Fruit fly (Drosophila melanogaster) whole organism, embryonic: Measurements from ENCODE around the gene CG5500.
A peak's percentile ranks its signal among the peaks of the same experiment; 100 is the strongest.

ENCODE experiments used
- B-H2 ChIP-seq: fragments of 200-800 bp; sonication (Bioruptor generic); optimal IDR thresholded peaks from 2 replicates; lab custom pipeline; 2018; ENCODE audit warnings: missing biosample characterization, mild to moderate bottlenecking, missing genetic modification characterization
- Bdp1 ChIP-seq: fragments of 200-800 bp; sonication (Bioruptor generic); optimal IDR thresholded peaks from 3 replicates; lab custom pipeline; 2016; ENCODE audit warnings: missing biosample characterization, missing genetic modification characterization
- CG11085 ChIP-seq: fragments of 200-800 bp; sonication (Bioruptor generic); IDR thresholded peaks from 2 replicates; pipeline ENCODE4 v1.3.6; 2022; ENCODE audit warnings: missing biosample characterization, missing genetic modification characterization
- CG11093 ChIP-seq: fragments of 200-800 bp; sonication (Bioruptor generic); IDR thresholded peaks from 3 replicates; pipeline ENCODE4 v1.3.6; 2022; ENCODE audit warnings: missing biosample characterization, missing genetic modification characterization
- CG11504 ChIP-seq: fragments of 200-800 bp; sonication (Bioruptor generic); optimal IDR thresholded peaks from 3 replicates; lab custom pipeline; 2019; ENCODE audit warnings: missing biosample characterization, mild to moderate bottlenecking, missing genetic modification characterization, moderate library complexity
- CG11560 ChIP-seq: fragments of 200-800 bp; sonication (Bioruptor generic); IDR thresholded peaks from 3 replicates; pipeline ENCODE4 v1.3.6; 2022; ENCODE audit warnings: missing biosample characterization, missing genetic modification characterization
- CG12219 ChIP-seq: fragments of 200-800 bp; sonication (Bioruptor generic); optimal IDR thresholded peaks from 3 replicates; lab custom pipeline; 2018; ENCODE audit warnings: missing biosample characterization, mild to moderate bottlenecking, missing genetic modification characterization
- CG12391 ChIP-seq: fragments of 200-800 bp; sonication (Bioruptor generic); optimal IDR thresholded peaks from 3 replicates; lab custom pipeline; 2018; ENCODE audit warnings: missing biosample characterization, mild to moderate bottlenecking, missing genetic modification characterization, moderate library complexity
- CG15269 ChIP-seq: fragments of 200-800 bp; sonication (Bioruptor generic); optimal IDR thresholded peaks from 2 replicates; lab custom pipeline; 2018; ENCODE audit warnings: missing biosample characterization, mild to moderate bottlenecking, missing genetic modification characterization, moderate library complexity
- CG15479 ChIP-seq: fragments of 200-800 bp; sonication (Bioruptor generic); optimal IDR thresholded peaks from 3 replicates; lab custom pipeline; 2019; ENCODE audit warnings: missing biosample characterization, mild to moderate bottlenecking, missing genetic modification characterization, moderate library complexity
- CG1647 ChIP-seq: fragments of 200-800 bp; sonication (Bioruptor generic); optimal IDR thresholded peaks from 3 replicates; lab custom pipeline; 2016; ENCODE audit warnings: missing biosample characterization, missing genetic modification characterization
- CG2712 ChIP-seq: fragments of 200-800 bp; optimal IDR thresholded peaks from 3 replicates; lab custom pipeline; 2019; ENCODE audit warnings: missing biosample characterization, mild to moderate bottlenecking, missing genetic modification characterization, moderate library complexity
- CG2889 ChIP-seq: fragments of 200-800 bp; sonication (Bioruptor generic); IDR thresholded peaks from 3 replicates; pipeline ENCODE4 v1.3.6; 2022; ENCODE audit warnings: missing biosample characterization, missing genetic modification characterization
- CG31441 ChIP-seq: fragments of 200-800 bp; sonication (Bioruptor generic); IDR thresholded peaks from 2 replicates; pipeline ENCODE4 v1.3.6; 2022; ENCODE audit warnings: missing biosample characterization, missing genetic modification characterization
- CG34224 ChIP-seq: fragments of 200-800 bp; sonication (Bioruptor generic); IDR thresholded peaks from 3 replicates; pipeline ENCODE4 v1.3.6; 2022; ENCODE audit warnings: missing biosample characterization, missing genetic modification characterization; ENCODE audit not compliant: partially characterized antibody
- CG4424 ChIP-seq: fragments of 200-800 bp; sonication (Bioruptor generic); optimal IDR thresholded peaks from 3 replicates; lab custom pipeline; 2016; ENCODE audit warnings: missing biosample characterization, missing genetic modification characterization
- CG4730 ChIP-seq: fragments of 200-800 bp; sonication (Bioruptor generic); IDR thresholded peaks from 2 replicates; pipeline ENCODE4 v1.3.6; 2022; ENCODE audit warnings: missing biosample characterization, missing genetic modification characterization
- CG5245 ChIP-seq: fragments of 200-800 bp; sonication (Bioruptor generic); optimal IDR thresholded peaks from 3 replicates; lab custom pipeline; 2016; ENCODE audit warnings: missing biosample characterization, missing genetic modification characterization
- CG6765 ChIP-seq: fragments of 200-800 bp; sonication (Bioruptor generic); optimal IDR thresholded peaks from 3 replicates; lab custom pipeline; 2017; ENCODE audit warnings: missing biosample characterization, mild to moderate bottlenecking, missing genetic modification characterization
- CHES-1-like ChIP-seq: fragments of 200-800 bp; sonication (Bioruptor generic); optimal IDR thresholded peaks from 2 replicates; lab custom pipeline; 2016; ENCODE audit warnings: missing biosample characterization, missing genetic modification characterization
- Drgx ChIP-seq: fragments of 200-800 bp; sonication (Bioruptor generic); IDR thresholded peaks from 2 replicates; pipeline ENCODE4 v1.3.6; 2022; ENCODE audit warnings: missing biosample characterization, missing genetic modification characterization
- E2f1 ChIP-seq: fragments of 200-800 bp; sonication (Bioruptor generic); IDR thresholded peaks from 2 replicates; pipeline ENCODE4 v1.3.6; 2022; ENCODE audit warnings: missing biosample characterization, missing genetic modification characterization
- E2f2 ChIP-seq: fragments of 200-800 bp; sonication (Bioruptor generic); IDR thresholded peaks from 2 replicates; pipeline ENCODE4 v1.3.6; 2022; ENCODE audit warnings: missing biosample characterization, missing genetic modification characterization
- GATAe ChIP-seq: fragments of 200-800 bp; sonication (Bioruptor generic); conservative IDR thresholded peaks from 2 replicates; pipeline ENCODE4 v1.3.6; 2022; ENCODE audit warnings: missing biosample characterization, missing genetic modification characterization
- HmgZ ChIP-seq: fragments of 200-800 bp; sonication (Bioruptor generic); optimal IDR thresholded peaks from 2 replicates; lab custom pipeline; 2018; ENCODE audit warnings: missing biosample characterization, mild to moderate bottlenecking, missing genetic modification characterization
- Hr3 ChIP-seq: fragments of 200-800 bp; sonication (Bioruptor generic); optimal IDR thresholded peaks from 3 replicates; lab custom pipeline; 2016; ENCODE audit warnings: missing biosample characterization, missing genetic modification characterization
- Lim3 ChIP-seq: fragments of 200-800 bp; sonication (Bioruptor generic); IDR thresholded peaks from 2 replicates; pipeline ENCODE4 v1.3.6; 2022; ENCODE audit warnings: missing biosample characterization, missing genetic modification characterization
- MBD-R2 ChIP-seq: fragments of 200-800 bp; sonication (Bioruptor generic); IDR thresholded peaks from 2 replicates; pipeline ENCODE4 v1.3.6; 2022; ENCODE audit warnings: missing biosample characterization, missing genetic modification characterization
- Nf-YB ChIP-seq: fragments of 200-800 bp; sonication (Bioruptor generic); optimal IDR thresholded peaks from 3 replicates; lab custom pipeline; 2019; ENCODE audit warnings: missing biosample characterization, mild to moderate bottlenecking, missing genetic modification characterization, moderate library complexity
- Rx ChIP-seq: fragments of 200-800 bp; sonication (Bioruptor generic); IDR thresholded peaks from 2 replicates; pipeline ENCODE4 v1.3.6; 2022; ENCODE audit warnings: missing biosample characterization, missing genetic modification characterization
- Trl ChIP-seq, 3 experiments: fragments of >200 bp in 2 of 3; fragments of 200-800 bp in 1 of 3; sonication (Bioruptor generic) in 1 of 3; optimal IDR thresholded peaks; 2 replicates in 1 of 3; 3 replicates in 2 of 3; lab custom pipeline; 2016 to 2017; ENCODE audit warnings: missing biosample characterization in 1 of 3, missing genetic modification characterization in 1 of 3
- Vsx1 ChIP-seq: fragments of 200-800 bp; sonication (Bioruptor generic); optimal IDR thresholded peaks from 2 replicates; lab custom pipeline; 2017; ENCODE audit warnings: missing biosample characterization, mild to moderate bottlenecking, missing genetic modification characterization, missing genetic modification reagents
- ase ChIP-seq: fragments of 200-800 bp; sonication (Bioruptor generic); IDR thresholded peaks from 3 replicates; pipeline ENCODE4 v1.3.6; 2022; ENCODE audit warnings: missing biosample characterization, missing genetic modification characterization
- bcd ChIP-seq: fragments of 200-800 bp; sonication (Bioruptor generic); optimal IDR thresholded peaks from 2 replicates; lab custom pipeline; 2017; ENCODE audit warnings: missing biosample characterization, mild to moderate bottlenecking, missing genetic modification characterization
- cas ChIP-seq: fragments of 200-800 bp; sonication (Bioruptor generic); IDR thresholded peaks from 2 replicates; pipeline ENCODE4 v1.3.6; 2022; ENCODE audit warnings: missing biosample characterization, missing genetic modification characterization
- cato ChIP-seq: fragments of 200-800 bp; sonication (Bioruptor generic); optimal IDR thresholded peaks from 2 replicates; lab custom pipeline; 2016; ENCODE audit warnings: missing biosample characterization, missing genetic modification characterization, borderline replicate concordance
- cg ChIP-seq: fragments of 200-800 bp; sonication (Bioruptor generic); optimal IDR thresholded peaks from 3 replicates; lab custom pipeline; 2019; ENCODE audit warnings: missing biosample characterization, mild to moderate bottlenecking, missing genetic modification characterization, moderate library complexity
- corto ChIP-seq: fragments of 200-800 bp; sonication (Bioruptor generic); optimal IDR thresholded peaks from 2 replicates; lab custom pipeline; 2016; ENCODE audit warnings: missing biosample characterization, mild to moderate bottlenecking, missing genetic modification characterization, moderate library complexity
- ewg ChIP-seq: fragments of 200-800 bp; sonication (Bioruptor generic); optimal IDR thresholded peaks from 3 replicates; lab custom pipeline; 2017; ENCODE audit warnings: mild to moderate bottlenecking, missing biosample characterization, missing genetic modification reagents, missing genetic modification characterization
- ftz-f1 ChIP-seq: fragments of 200-800 bp; sonication (Bioruptor generic); optimal IDR thresholded peaks from 2 replicates; lab custom pipeline; 2016; ENCODE audit warnings: missing biosample characterization, missing genetic modification characterization
- gce ChIP-seq: fragments of 200-800 bp; sonication (Bioruptor generic); IDR thresholded peaks from 3 replicates; pipeline ENCODE4 v1.3.6; 2022; ENCODE audit warnings: missing biosample characterization, missing genetic modification characterization
- lov ChIP-seq, 2 experiments: fragments of 200-800 bp in 1 of 2; fragments of >200 bp in 1 of 2; sonication (Bioruptor generic) in 1 of 2; IDR thresholded peaks in 1 of 2; optimal IDR thresholded peaks in 1 of 2; 2 replicates in 1 of 2; 3 replicates in 1 of 2; pipeline versions ENCODE4 v1.3.6 to Lab custom; 2017 to 2022; ENCODE audit warnings: missing biosample characterization in 1 of 2, missing genetic modification characterization in 1 of 2
- luna ChIP-seq: fragments of 200-800 bp; sonication (Bioruptor generic); optimal IDR thresholded peaks from 2 replicates; lab custom pipeline; 2016; ENCODE audit warnings: missing biosample characterization, missing genetic modification characterization
- p53 ChIP-seq: fragments of 200-800 bp; sonication (Bioruptor generic); optimal IDR thresholded peaks from 2 replicates; lab custom pipeline; 2016; ENCODE audit warnings: missing biosample characterization, missing genetic modification characterization
- phol ChIP-seq: fragments of 200-800 bp; sonication (Bioruptor generic); optimal IDR thresholded peaks from 3 replicates; lab custom pipeline; 2018; ENCODE audit warnings: missing biosample characterization, mild to moderate bottlenecking, missing genetic modification characterization, moderate library complexity
- pita ChIP-seq: fragments of 200-800 bp; sonication (Bioruptor generic); optimal IDR thresholded peaks from 2 replicates; lab custom pipeline; 2017; ENCODE audit warnings: missing biosample characterization, mild to moderate bottlenecking, missing genetic modification characterization
- repo ChIP-seq: fragments of 200-800 bp; sonication (Bioruptor generic); optimal IDR thresholded peaks from 2 replicates; lab custom pipeline; 2016; ENCODE audit warnings: missing biosample characterization, missing genetic modification characterization
- scrt ChIP-seq: fragments of 200-800 bp; sonication (Bioruptor generic); optimal IDR thresholded peaks from 2 replicates; lab custom pipeline; 2018; ENCODE audit warnings: missing biosample characterization, mild to moderate bottlenecking, missing genetic modification characterization, moderate library complexity
- slou ChIP-seq: fragments of 200-800 bp; sonication (Bioruptor generic); optimal IDR thresholded peaks from 3 replicates; lab custom pipeline; 2016; ENCODE audit warnings: missing biosample characterization, missing genetic modification characterization
- sug ChIP-seq: fragments of 200-800 bp; optimal IDR thresholded peaks from 2 replicates; lab custom pipeline; 2019; ENCODE audit warnings: missing biosample characterization, mild to moderate bottlenecking, missing genetic modification characterization, moderate library complexity
- zfh2 ChIP-seq: fragments of 200-800 bp; sonication (Bioruptor generic); optimal IDR thresholded peaks from 2 replicates; lab custom pipeline; 2016; ENCODE audit warnings: missing biosample characterization, missing genetic modification characterization

Gene CG5500

dm6 chr3R:26899982-26900381, 23.6 kb downstream of the CG5500 start (continued):
- no peak for TF ChIP-seq lov (optimal IDR thresholded peaks at IDR 0.05; lab: Kevin White, UChicago)
- peak; percentile 67; the same call in 1 of the 3 replicates for TF ChIP-seq lov (GFP tag; IDR thresholded peaks at IDR 0.05; lab: Robert Waterston, UW)
- no peak for TF ChIP-seq CG11560 (tag; lab: Robert Waterston, UW)
- no peak for TF ChIP-seq CG1647
- TF ChIP-seq CG31441 = peak; percentile 44; the same call in 1 of the 2 replicates
- TF ChIP-seq bcd (GFP tag; lab: Kevin White, UChicago) = no peak
- TF ChIP-seq pita (GFP tag; lab: Kevin White, UChicago) = no peak
- peak; percentile 54 for TF ChIP-seq CG4424 (GFP tag; lab: Kevin White, UChicago)
- no peak for TF ChIP-seq Trl (optimal IDR thresholded peaks at IDR 0.05; lab: Kevin White, UChicago)
- TF ChIP-seq Trl (GFP tag; optimal IDR thresholded peaks at IDR 0.05; lab: Kevin White, UChicago) = no peak
- no peak for TF ChIP-seq CG6765 (GFP tag; lab: Kevin White, UChicago)
- TF ChIP-seq CG11085 (GFP tag; lab: Robert Waterston, UW) = no peak
- no peak for TF ChIP-seq Lim3 (GFP tag; lab: Robert Waterston, UW)
- TF ChIP-seq CG5245 (GFP tag; lab: Kevin White, UChicago) = no peak
- TF ChIP-seq Nf-YB (GFP tag; lab: Kevin White, UChicago) = no peak
- TF ChIP-seq CG12391 (tag; lab: Kevin White, UChicago) = peak; percentile 44
- TF ChIP-seq E2f1 = peak; percentile 34; the same call in 1 of the 2 replicates
- peak; percentile 25 for TF ChIP-seq CG15269
- no peak for TF ChIP-seq HmgZ (tag; lab: Kevin White, UChicago)
- no peak for TF ChIP-seq MBD-R2 (GFP tag; lab: Robert Waterston, UW)
- TF ChIP-seq CG2712 (tag; lab: Kevin White, UChicago) = peak; percentile 61
- no peak for TF ChIP-seq CHES-1-like
- TF ChIP-seq ftz-f1 (GFP tag; lab: Kevin White, UChicago) = no peak
- TF ChIP-seq repo = no peak
- no peak for TF ChIP-seq CG4730
- no peak for TF ChIP-seq cas
- no peak for TF ChIP-seq cg (GFP tag; lab: Kevin White, UChicago)
- TF ChIP-seq E2f2 (GFP tag; lab: Robert Waterston, UW) = peak; percentile 30; the same call in 1 of the 2 replicates
- no peak for TF ChIP-seq zfh2 (GFP tag; lab: Kevin White, UChicago)
- peak; percentile 14 for TF ChIP-seq ewg (GFP tag; lab: Kevin White, UChicago)
- no peak for TF ChIP-seq CG34224
- TF ChIP-seq p53 (GFP tag; lab: Kevin White, UChicago) = no peak
- TF ChIP-seq luna (GFP tag; lab: Kevin White, UChicago) = no peak
- TF ChIP-seq slou (GFP tag; lab: Kevin White, UChicago) = no peak
- 0 out of 3 replicates have a peak, but pooled peaks have one; percentile 18 for TF ChIP-seq gce (GFP tag; lab: Robert Waterston, UW)
- TF ChIP-seq scrt = no peak
- peak; percentile 23 for TF ChIP-seq Hr3
- peak; percentile 56 for TF ChIP-seq phol (tag; lab: Kevin White, UChicago)
- no peak for TF ChIP-seq sug
- no peak for TF ChIP-seq Vsx1 (GFP tag; lab: Kevin White, UChicago)
- no peak for TF ChIP-seq Bdp1 (GFP tag; lab: Kevin White, UChicago)
- peak; percentile 63 for TF ChIP-seq CG11504 (tag; lab: Kevin White, UChicago)
- peak; percentile 76 for TF ChIP-seq ase
- TF ChIP-seq CG2889 (GFP tag; lab: Robert Waterston, UW) = no peak
- no peak for TF ChIP-seq cato (GFP tag; lab: Kevin White, UChicago)
- TF ChIP-seq CG11093 (GFP tag; lab: Robert Waterston, UW) = no peak
- TF ChIP-seq CG15479 (GFP tag; lab: Kevin White, UChicago) = no peak
- no peak for TF ChIP-seq CG12219
- peak; percentile 74 for TF ChIP-seq Drgx
- no peak for TF ChIP-seq B-H2 (GFP tag; lab: Kevin White, UChicago)
- TF ChIP-seq Rx (GFP tag; lab: Robert Waterston, UW) = 0 out of 2 replicates have a peak, but pooled peaks have one; percentile 24
- no peak for TF ChIP-seq GATAe (GFP tag; lab: Robert Waterston, UW)
- no peak for TF ChIP-seq corto (GFP tag; lab: Kevin White, UChicago)
